Worm (Caenorhabditis elegans) whole organism, L2 larva: ENCODE data around the gene ani-3.

Experiments used
- ama-1 ChIP-seq: fragments of 150-350 bp; optimal IDR thresholded peaks from 2 replicates; lab custom pipeline; 2018; ENCODE audit warnings: inconsistent platforms
- ceh-82 ChIP-seq: fragments of 150-350 bp; optimal IDR thresholded peaks from 2 replicates; lab custom pipeline; 2014; ENCODE audit warnings: missing biosample characterization, missing genetic modification characterization
- elt-1 ChIP-seq: fragments of 150-350 bp; optimal IDR thresholded peaks from 2 replicates; lab custom pipeline; 2014; ENCODE audit warnings: missing biosample characterization, missing genetic modification characterization
- lin-11 ChIP-seq: fragments of 150-350 bp; sonication (generic microtip); optimal IDR thresholded peaks from 2 replicates; lab custom pipeline; 2014; ENCODE audit warnings: missing biosample characterization, missing genetic modification characterization, inconsistent platforms, mixed read lengths
- mab-5 ChIP-seq: fragments of 150-350 bp; optimal IDR thresholded peaks from 2 replicates; lab custom pipeline; 2014; ENCODE audit warnings: missing biosample characterization, missing genetic modification characterization
- nhr-11 ChIP-seq: fragments of 150-350 bp; optimal IDR thresholded peaks from 2 replicates; lab custom pipeline; 2014; ENCODE audit warnings: missing biosample characterization, missing genetic modification characterization
- nhr-77 ChIP-seq: fragments of 150-350 bp; optimal IDR thresholded peaks from 2 replicates; lab custom pipeline; 2014; ENCODE audit warnings: missing biosample characterization, missing genetic modification characterization
- snpc-4 ChIP-seq: fragments of 150-350 bp; optimal IDR thresholded peaks from 2 replicates; lab custom pipeline; 2014; ENCODE audit warnings: missing biosample characterization, missing genetic modification characterization
- ztf-4 ChIP-seq: fragments of 150-350 bp; optimal IDR thresholded peaks from 2 replicates; lab custom pipeline; 2014; ENCODE audit warnings: missing biosample characterization, missing genetic modification characterization

DNA sequence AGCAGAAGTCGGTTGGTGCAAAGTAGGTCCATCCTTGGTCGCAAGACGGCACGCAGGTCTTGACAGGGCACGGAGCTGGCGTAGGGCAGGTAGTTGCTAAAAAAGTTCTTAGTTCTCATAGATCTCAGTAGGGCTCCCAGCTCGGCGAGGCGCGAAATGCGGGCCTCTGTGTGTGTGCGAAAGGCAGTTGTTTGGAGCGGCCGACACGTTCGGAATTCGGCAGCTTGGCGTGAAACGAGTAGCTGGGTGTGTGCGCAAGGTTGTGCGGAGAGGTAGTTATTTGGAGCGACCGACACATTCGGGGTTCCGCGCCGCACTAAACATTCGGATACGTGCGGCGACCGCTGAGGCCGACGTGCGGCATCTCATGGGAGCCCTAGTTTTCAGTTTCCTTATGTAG, 55.3 kb downstream of the ani-3 start:
- no peak for TF ChIP-seq ceh-82 (tag; lab: Kevin White, UChicago)
- no peak for TF ChIP-seq ztf-4
- TF ChIP-seq lin-11 (tag; lab: Kevin White, UChicago), result no peak
- no peak for TF ChIP-seq elt-1 (tag; lab: Kevin White, UChicago)
- TF ChIP-seq snpc-4 (tag; lab: Kevin White, UChicago), result no peak
- TF ChIP-seq nhr-11, result no peak
- TF ChIP-seq ama-1 (lab: Kevin White, UChicago), result no peak
- no peak for TF ChIP-seq mab-5 (tag; lab: Kevin White, UChicago)
- no peak for TF ChIP-seq nhr-77
